Worm (Caenorhabditis elegans): ENCODE results near the gene T01B7.13.

T01B7.13 gene

DNA sequence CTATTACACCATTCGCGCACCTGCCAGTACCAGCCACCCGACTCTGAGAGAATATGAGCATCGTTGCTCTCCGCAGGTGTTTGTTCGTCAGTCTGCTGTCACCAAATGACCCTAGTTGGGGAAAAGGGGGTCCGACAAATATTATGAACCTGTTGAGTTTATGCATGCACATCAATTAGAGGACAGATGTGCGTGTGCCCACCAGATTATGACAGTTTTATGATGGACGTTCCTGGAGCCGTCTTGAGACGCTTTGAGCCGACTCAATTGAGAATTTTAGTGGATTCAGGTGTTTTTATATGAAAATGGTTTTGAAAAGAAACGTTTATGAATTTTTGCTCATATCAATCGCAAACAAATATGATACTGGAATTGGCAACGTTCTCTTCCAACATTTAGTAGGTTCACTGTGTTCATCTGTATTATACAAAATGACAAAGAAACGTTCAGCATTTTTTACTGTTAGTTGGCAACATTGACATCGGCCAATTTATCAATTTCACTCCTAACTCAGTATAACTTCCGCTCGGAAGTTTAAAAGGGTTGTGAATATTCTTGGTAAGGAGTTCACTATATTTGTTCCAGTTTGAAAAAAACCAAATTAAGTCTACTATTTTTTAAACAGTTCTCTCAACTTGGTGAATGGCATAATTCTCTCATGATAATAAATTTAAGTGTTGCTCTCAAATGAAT lies 32.2 kb downstream of the T01B7.13 start (continued):
- TF ChIP-seq lin-14 (GFP tag; optimal IDR thresholded peaks at IDR 0.05) (peak; percentile 41), sox-4 (tag; optimal IDR thresholded peaks at IDR 0.05) (no peak), pqm-1 (tag; optimal IDR thresholded peaks at IDR 0.05) (no peak), nhr-84 (tag; optimal IDR thresholded peaks at IDR 0.05) (no peak), dsc-1 (tag; optimal IDR thresholded peaks at IDR 0.05) (peak; percentile 2)

DNA sequence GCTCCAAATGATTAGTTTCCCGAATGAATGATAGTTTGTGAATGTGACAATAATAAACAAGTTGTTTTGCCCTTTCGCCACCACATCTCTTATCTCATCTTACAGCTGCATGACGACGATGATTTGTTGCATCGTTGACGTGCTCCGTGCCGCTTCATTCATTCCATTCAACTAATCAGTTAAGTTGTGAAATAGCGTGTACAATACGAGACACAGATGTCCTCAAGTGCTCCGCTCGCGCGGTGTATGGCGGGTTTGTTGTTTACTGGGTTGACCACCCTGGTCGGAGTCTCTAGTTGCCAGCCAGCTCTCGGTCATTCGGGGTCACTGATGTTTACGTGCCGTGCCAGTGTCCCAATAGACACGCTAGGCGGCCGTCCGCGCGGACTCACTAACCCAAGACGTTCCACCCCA lies 32.7 kb downstream of the T01B7.13 start:
- no peak for TF ChIP-seq fos-1 (tag; optimal IDR thresholded peaks at IDR 0.05)
- TF ChIP-seq nhr-12 (tag; optimal IDR thresholded peaks at IDR 0.05) = no peak
- no peak for TF ChIP-seq tlp-1 (tag; optimal IDR thresholded peaks at IDR 0.05)
- TF ChIP-seq hlh-4 (tag; optimal IDR thresholded peaks at IDR 0.05) = no peak
- TF ChIP-seq grh-1 (GFP tag; IDR thresholded peaks at IDR 0.05) = no peak
- TF ChIP-seq pax-3 (tag; optimal IDR thresholded peaks at IDR 0.05) = no peak
- TF ChIP-seq ztf-11 (tag; optimal IDR thresholded peaks at IDR 0.05) = no peak
- TF ChIP-seq snpc-4 (tag; optimal IDR thresholded peaks at IDR 0.05) = no peak
- no peak for TF ChIP-seq lin-15B (tag; optimal IDR thresholded peaks at IDR 0.05)
- no peak for TF ChIP-seq mep-1 (tag; optimal IDR thresholded peaks at IDR 0.05)
- no peak for TF ChIP-seq Y116A8C.19 (tag; optimal IDR thresholded peaks at IDR 0.05; ENCODE audit: borderline replicate concordance)
- no peak for TF ChIP-seq egl-13 (tag; optimal IDR thresholded peaks at IDR 0.05)
- TF ChIP-seq sup-37 (GFP tag; optimal IDR thresholded peaks at IDR 0.05) = no peak
- no peak for TF ChIP-seq nhr-28 (tag; optimal IDR thresholded peaks at IDR 0.05)
- no peak for TF ChIP-seq fkh-8 (tag; optimal IDR thresholded peaks at IDR 0.05)
- no peak for TF ChIP-seq lin-35 (GFP tag; optimal IDR thresholded peaks at IDR 0.05)
- TF ChIP-seq fkh-10 (GFP tag; optimal IDR thresholded peaks at IDR 0.05) = no peak

ce11 chrII:8748638-8749037 lies 33.4 kb downstream of the T01B7.13 start:
- no peak for TF ChIP-seq fkh-8 (tag; optimal IDR thresholded peaks at IDR 0.05)
- TF ChIP-seq efl-1 (optimal IDR thresholded peaks at IDR 0.05) = no peak
- peak in 1 of 2 experiments; percentile 64 for TF ChIP-seq efl-1 (GFP tag; optimal IDR thresholded peaks at IDR 0.05 in 1 of 2)

DNA sequence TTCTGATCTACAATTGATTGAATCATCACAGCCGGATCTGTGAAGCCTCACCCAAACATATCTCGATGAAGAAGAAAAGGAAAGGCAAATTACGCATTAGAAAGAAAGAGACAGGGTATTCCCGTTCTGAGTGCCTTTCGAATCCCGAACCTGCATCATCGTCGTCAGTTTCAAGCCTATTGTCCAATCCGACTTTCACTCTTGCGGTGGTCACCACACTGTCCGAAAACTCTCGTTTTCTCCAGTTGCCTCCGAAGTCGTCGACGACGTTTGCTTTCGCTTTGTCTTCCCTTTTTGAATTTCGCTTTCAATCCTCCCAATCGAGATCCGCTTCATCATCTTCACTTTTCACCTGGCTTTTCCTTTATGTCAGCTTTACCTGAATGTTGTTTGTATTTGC lies 33.9 kb downstream of the T01B7.13 start:
- TF ChIP-seq lir-3 (tag; optimal IDR thresholded peaks at IDR 0.05; ENCODE audit: poor library complexity) (no peak), blmp-1 (tag; optimal IDR thresholded peaks at IDR 0.05) (peak; percentile 100), lin-35 (GFP tag; optimal IDR thresholded peaks at IDR 0.05) (no peak), dsc-1 (tag; optimal IDR thresholded peaks at IDR 0.05) (no peak)

DNA sequence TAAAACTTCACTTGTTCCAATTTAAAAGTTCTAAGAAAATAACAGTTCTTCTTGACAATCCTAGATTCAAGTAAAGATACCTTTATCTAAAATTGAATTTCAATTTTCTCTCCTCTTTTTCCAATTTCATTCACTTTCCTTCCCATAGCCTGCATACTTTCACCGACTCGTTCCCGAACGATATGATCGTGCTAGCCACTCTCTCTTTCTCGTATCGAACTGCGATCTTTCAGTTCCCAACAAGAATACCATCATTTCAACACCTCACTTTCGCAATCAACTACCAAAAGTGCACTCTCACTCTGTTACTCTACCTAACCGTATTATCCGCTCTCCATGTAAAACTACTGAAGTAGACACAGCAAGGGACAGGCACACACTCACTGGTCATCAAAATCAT lies 34.9 kb downstream of the T01B7.13 start:
- TF ChIP-seq lin-14 (GFP tag; optimal IDR thresholded peaks at IDR 0.05) (peak; percentile 28), lin-39 (tag; optimal IDR thresholded peaks at IDR 0.05) (no peak), skn-1 (tag; optimal IDR thresholded peaks at IDR 0.05) (peak; percentile 60), snu-23 (GFP tag; optimal IDR thresholded peaks at IDR 0.05) (peak; percentile 1), blmp-1 (tag; optimal IDR thresholded peaks at IDR 0.05) (peak; percentile 95), unc-98 (GFP tag; IDR thresholded peaks at IDR 0.05) (no peak), swsn-7 (tag; optimal IDR thresholded peaks at IDR 0.05) (no peak)

ce11 chrII:8751042-8751441 lies 35.8 kb downstream of the T01B7.13 start:
- TF ChIP-seq mef-2 (tag; optimal IDR thresholded peaks at IDR 0.05) (no peak), blmp-1 (tag; optimal IDR thresholded peaks at IDR 0.05) (peak; percentile 100), xbp-1 (tag; optimal IDR thresholded peaks at IDR 0.05) (no peak), alr-1 (tag; optimal IDR thresholded peaks at IDR 0.05; ENCODE audit: borderline replicate concordance) (no peak), fkh-8 (tag; optimal IDR thresholded peaks at IDR 0.05) (no peak), efl-1 (optimal IDR thresholded peaks at IDR 0.05) (no peak), efl-1 (GFP tag; optimal IDR thresholded peaks at IDR 0.05 in 1 of 2) (peak in 1 of 2 experiments; percentile 72), unc-130 (tag; optimal IDR thresholded peaks at IDR 0.05) (no peak), irx-1 (tag; optimal IDR thresholded peaks at IDR 0.05) (no peak), zag-1 (tag; optimal IDR thresholded peaks at IDR 0.05) (no peak), jun-1 (tag; optimal IDR thresholded peaks at IDR 0.05) (peak; percentile 53), dpl-1 (GFP tag; optimal IDR thresholded peaks at IDR 0.05) (no peak)

Data from whole organism, L1 larva.